Fruit fly (Drosophila melanogaster): Measurements from ENCODE around the gene CG14218.
A peak's percentile ranks its signal among the peaks of the same experiment; 100 is the strongest.

CG14218 gene

dm6 chrX:19565714-19566316 lies 16.0 kb downstream of the CG14218 start, which contains the start of the genes Grip84 and car (continued):
- TF ChIP-seq trh (GFP tag; optimal IDR thresholded peaks at IDR 0.05), result peak; percentile 31
- TF ChIP-seq fd64A (GFP tag; optimal IDR thresholded peaks at IDR 0.05), result no peak
- TF ChIP-seq Hsf (GFP tag; optimal IDR thresholded peaks at IDR 0.05), result peak; percentile 78
- no peak for TF ChIP-seq CG8290 (GFP tag; optimal IDR thresholded peaks at IDR 0.05)
- TF ChIP-seq CG8290 (tag; optimal IDR thresholded peaks at IDR 0.05), result no peak
- TF ChIP-seq CG12744 (GFP tag; optimal IDR thresholded peaks at IDR 0.05), result no peak
- TF ChIP-seq jumu (GFP tag; optimal IDR thresholded peaks at IDR 0.05), result peak; percentile 64
- no peak for TF ChIP-seq gsb-n (tag; optimal IDR thresholded peaks at IDR 0.05)
- TF ChIP-seq cas (GFP tag; IDR thresholded peaks at IDR 0.05), result no peak
- TF ChIP-seq CG4282 (GFP tag; optimal IDR thresholded peaks at IDR 0.05), result no peak
- no peak for TF ChIP-seq Doc3 (GFP tag; IDR thresholded peaks at IDR 0.05; ENCODE audit: partially characterized antibody)
- TF ChIP-seq CG6683 (GFP tag; optimal IDR thresholded peaks at IDR 0.05), result no peak
- peak; percentile 83 for TF ChIP-seq phol (tag; optimal IDR thresholded peaks at IDR 0.05)
- no peak for TF ChIP-seq GATAe (GFP tag; conservative IDR thresholded peaks at IDR 0.05)
- peak; percentile 71 for TF ChIP-seq unpg (GFP tag; optimal IDR thresholded peaks at IDR 0.05)
- no peak for TF ChIP-seq CG16813 (GFP tag; IDR thresholded peaks at IDR 0.05; ENCODE audit: partially characterized antibody)
- no peak for TF ChIP-seq CG31365 (tag; optimal IDR thresholded peaks at IDR 0.05)
- TF ChIP-seq sd (tag; optimal IDR thresholded peaks at IDR 0.05), result no peak
- TF ChIP-seq CG7372 (GFP tag; IDR thresholded peaks at IDR 0.05), result peak; percentile 67; the same call in 1 of the 2 replicates
- TF ChIP-seq NC2β (GFP tag; optimal IDR thresholded peaks at IDR 0.05), result no peak
- TF ChIP-seq Bteb2 (GFP tag; optimal IDR thresholded peaks at IDR 0.05), result no peak
- TF ChIP-seq E2f2 (GFP tag; IDR thresholded peaks at IDR 0.05), result no peak; the same call in 1 of the 2 replicates
- TF ChIP-seq danr (GFP tag; IDR thresholded peaks at IDR 0.05), result no peak
- no peak for TF ChIP-seq CG17568 (GFP tag; optimal IDR thresholded peaks at IDR 0.05)
- no peak for TF ChIP-seq CG3065 (GFP tag; optimal IDR thresholded peaks at IDR 0.05)
- TF ChIP-seq CG17802 (tag; optimal IDR thresholded peaks at IDR 0.05), result peak; percentile 94
- no peak for TF ChIP-seq BtbVII (GFP tag; optimal IDR thresholded peaks at IDR 0.05)
- peak; percentile 57 for TF ChIP-seq nerfin-1 (tag; optimal IDR thresholded peaks at IDR 0.05)
- TF ChIP-seq bsh (GFP tag; optimal IDR thresholded peaks at IDR 0.05), result peak in 1 of 2 experiments; percentile 60
- no peak for TF ChIP-seq CG15269 (tag; optimal IDR thresholded peaks at IDR 0.05)
- TF ChIP-seq ab (GFP tag; optimal IDR thresholded peaks at IDR 0.05), result no peak
- TF ChIP-seq Lim3 (GFP tag; IDR thresholded peaks at IDR 0.05), result no peak
- peak; percentile 55 for TF ChIP-seq pho (GFP tag; optimal IDR thresholded peaks at IDR 0.05)
- peak; percentile 62; the same call in 1 of the 2 replicates for TF ChIP-seq CG10366 (GFP tag; IDR thresholded peaks at IDR 0.05)
- TF ChIP-seq CG10431 (GFP tag; optimal IDR thresholded peaks at IDR 0.05), result no peak
- TF ChIP-seq CG30431 (GFP tag; optimal IDR thresholded peaks at IDR 0.05), result peak; percentile 56
- 0 out of 3 replicates have a peak, but pooled peaks have one; percentile 31 for TF ChIP-seq C15 (GFP tag; IDR thresholded peaks at IDR 0.05)
- peak; percentile 29 for TF ChIP-seq CG8944 (GFP tag; optimal IDR thresholded peaks at IDR 0.05)
- peak; percentile 59 for TF ChIP-seq Nf-YC (tag; optimal IDR thresholded peaks at IDR 0.05)
- peak; percentile 99 for TF ChIP-seq CG14710 (tag; optimal IDR thresholded peaks at IDR 0.05)
- TF ChIP-seq CG1602 (GFP tag; optimal IDR thresholded peaks at IDR 0.05), result peak; percentile 72
- peak; percentile 38 for TF ChIP-seq bab2 (GFP tag; optimal IDR thresholded peaks at IDR 0.05)
- TF ChIP-seq ash1 (GFP tag; optimal IDR thresholded peaks at IDR 0.05), result no peak
- peak; percentile 79 for TF ChIP-seq CG13424 (tag; optimal IDR thresholded peaks at IDR 0.05)
- TF ChIP-seq aop (GFP tag; IDR thresholded peaks at IDR 0.05), result no peak
- TF ChIP-seq Hey (tag; optimal IDR thresholded peaks at IDR 0.05), result no peak
- TF ChIP-seq PHDP (tag; optimal IDR thresholded peaks at IDR 0.05), result no peak
- no peak for TF ChIP-seq CG14965 (GFP tag; optimal IDR thresholded peaks at IDR 0.05; ENCODE audit: borderline replicate concordance)
- TF ChIP-seq Asciz (GFP tag; optimal IDR thresholded peaks at IDR 0.05), result no peak
- peak; percentile 32 for TF ChIP-seq CG13123 (GFP tag; optimal IDR thresholded peaks at IDR 0.05)
- peak; percentile 20 for TF ChIP-seq chn (GFP tag; optimal IDR thresholded peaks at IDR 0.05)

Measured in whole organism, embryonic.